Worm (Caenorhabditis elegans) whole organism, L4 larva: Measurements from ENCODE around the gene str-254.

ENCODE experiments used
- aly-2 ChIP-seq: sonication (generic microtip); optimal IDR thresholded peaks from 2 replicates; lab custom pipeline; 2018; ENCODE audit warnings: missing biosample characterization, missing genetic modification characterization
- ceh-82 ChIP-seq: sonication (generic microtip); optimal IDR thresholded peaks from 2 replicates; lab custom pipeline; 2017; ENCODE audit warnings: missing biosample characterization, missing genetic modification characterization
- lin-29 ChIP-seq: fragments of 200-800 bp; sonication (Bioruptor generic); IDR thresholded peaks from 2 replicates; pipeline ENCODE4 v1.3.6; 2022; ENCODE audit warnings: missing genetic modification reagents, missing genetic modification characterization, missing compliant biosample characterization
- nhr-28 ChIP-seq: fragments of 150-350 bp; optimal IDR thresholded peaks from 2 replicates; lab custom pipeline; 2014; ENCODE audit warnings: missing biosample characterization, missing genetic modification characterization
- snpc-4 ChIP-seq: fragments of 150-350 bp; optimal IDR thresholded peaks from 2 replicates; lab custom pipeline; 2014; ENCODE audit warnings: missing biosample characterization, missing genetic modification characterization
- unc-62 ChIP-seq, 3 experiments: fragments of 150-350 bp in 1 of 3; sonication (generic microtip); optimal IDR thresholded peaks in 2 of 3; peaks in 1 of 3; 1 replicate in 1 of 3; 2 replicates in 2 of 3; lab custom pipeline; 2014 to 2017; ENCODE audit warnings: missing biosample characterization in 3 of 3, missing genetic modification characterization in 3 of 3, missing genetic modification reagents in 3 of 3, missing genotype in 1 of 3
- ztf-11 ChIP-seq: fragments of 150-350 bp; optimal IDR thresholded peaks from 2 replicates; lab custom pipeline; 2014; ENCODE audit warnings: missing biosample characterization, missing genetic modification characterization
- ztf-7 ChIP-seq: fragments of 150-350 bp; optimal IDR thresholded peaks from 2 replicates; lab custom pipeline; 2014; ENCODE audit warnings: missing biosample characterization, missing genetic modification characterization

ce11 chrV:16132215-16132614 is 21.1 kb downstream of the str-254 start:
- TF ChIP-seq ztf-11, result no peak
- TF ChIP-seq snpc-4 (tag; lab: Kevin White, UChicago), result no peak
- no peak for TF ChIP-seq ztf-7 (tag; lab: Kevin White, UChicago)
- no peak for TF ChIP-seq lin-29 (GFP tag; lab: Robert Waterston, UW)
- TF ChIP-seq nhr-28 (tag; lab: Kevin White, UChicago), result no peak
- TF ChIP-seq unc-62 (GFP tag; optimal IDR thresholded peaks at IDR 0.05 in 1 of 2; lab: Kevin White, UChicago), result peak in 1 of 2 experiments; percentile 7
- TF ChIP-seq unc-62 (tag; optimal IDR thresholded peaks at IDR 0.05; lab: Kevin White, UChicago), result no peak
- no peak for TF ChIP-seq ceh-82 (tag; lab: Kevin White, UChicago)
- TF ChIP-seq aly-2 (tag; lab: Kevin White, UChicago), result no peak
